Worm (Caenorhabditis elegans) whole organism, L1 larva: Measurements from ENCODE around the gene dot-1.4.

ENCODE experiments used
- C04F5.9 ChIP-seq: sonication (generic microtip); optimal IDR thresholded peaks from 2 replicates; lab custom pipeline; 2016; ENCODE audit warnings: missing genetic modification characterization, missing compliant biosample characterization
- C34B4.2 ChIP-seq: sonication (generic microtip); optimal IDR thresholded peaks from 2 replicates; lab custom pipeline; 2017; ENCODE audit warnings: mild to moderate bottlenecking, missing genetic modification characterization, missing compliant biosample characterization
- F16B12.6 ChIP-seq: fragments of 150-350 bp; optimal IDR thresholded peaks from 2 replicates; lab custom pipeline; 2014; ENCODE audit warnings: missing biosample characterization, missing genetic modification characterization
- Y116A8C.19 ChIP-seq: sonication (generic microtip); optimal IDR thresholded peaks from 2 replicates; lab custom pipeline; 2016; ENCODE audit warnings: missing compliant biosample characterization, missing genetic modification characterization, borderline replicate concordance
- ama-1 ChIP-seq: fragments of 150-350 bp; optimal IDR thresholded peaks from 2 replicates; lab custom pipeline; 2014
- blmp-1 ChIP-seq: fragments of 150-350 bp; optimal IDR thresholded peaks from 2 replicates; lab custom pipeline; 2014; ENCODE audit warnings: missing biosample characterization, missing genetic modification characterization
- ceh-8 ChIP-seq: fragments of 200-800 bp; sonication (Bioruptor generic); optimal IDR thresholded peaks from 2 replicates; lab custom pipeline; 2018; ENCODE audit warnings: mild to moderate bottlenecking, missing genetic modification characterization, moderate library complexity, missing compliant biosample characterization
- ceh-90 ChIP-seq: sonication (generic microtip); optimal IDR thresholded peaks from 2 replicates; lab custom pipeline; 2016; ENCODE audit warnings: missing genetic modification characterization, missing compliant biosample characterization
- ces-1 ChIP-seq: fragments of 150-350 bp; optimal IDR thresholded peaks from 2 replicates; lab custom pipeline; 2014; ENCODE audit warnings: missing biosample characterization, missing genetic modification reagents, missing genetic modification characterization
- dpl-1 ChIP-seq, 3 experiments: fragments of 150-350 bp in 2 of 3; sonication (generic microtip) in 1 of 3; optimal IDR thresholded peaks; 2 replicates each; lab custom pipeline; 2014 to 2017; ENCODE audit warnings: missing biosample characterization in 3 of 3, missing genetic modification characterization in 3 of 3, missing genetic modification reagents in 3 of 3
- efl-3 ChIP-seq: fragments of 200-800 bp; sonication (Bioruptor generic); optimal IDR thresholded peaks from 2 replicates; lab custom pipeline; 2018; ENCODE audit warnings: mild to moderate bottlenecking, missing genetic modification characterization, missing compliant biosample characterization
- egl-27 ChIP-seq, 2 experiments: fragments of 150-350 bp in 1 of 2; sonication (generic microtip); optimal IDR thresholded peaks; 3 replicates each; lab custom pipeline; 2017 to 2018; ENCODE audit warnings: missing biosample characterization in 2 of 2, missing genetic modification characterization in 2 of 2, missing genetic modification reagents in 2 of 2
- elt-2 ChIP-seq: sonication (generic microtip); optimal IDR thresholded peaks from 2 replicates; lab custom pipeline; 2016; ENCODE audit warnings: missing genetic modification characterization, mild to moderate bottlenecking, inconsistent platforms, missing compliant biosample characterization, missing genetic modification reagents
- elt-3 ChIP-seq, 6 experiments: fragments of 150-350 bp in 1 of 6; sonication (generic microtip); optimal IDR thresholded peaks; 2 replicates each; lab custom pipeline; 2017 to 2018; ENCODE audit warnings: missing biosample characterization in 6 of 6, missing genetic modification characterization in 6 of 6, inconsistent platforms in 1 of 6
- ets-5 ChIP-seq: fragments of 200-800 bp; sonication (Bioruptor generic); IDR thresholded peaks from 2 replicates; pipeline ENCODE4 v1.3.6; 2022; ENCODE audit warnings: missing genetic modification characterization, missing compliant biosample characterization
- fkh-10 ChIP-seq: sonication (generic microtip); optimal IDR thresholded peaks from 2 replicates; lab custom pipeline; 2017; ENCODE audit warnings: missing biosample characterization, missing genetic modification reagents, missing genetic modification characterization
- fos-1 ChIP-seq: fragments of 150-350 bp; optimal IDR thresholded peaks from 2 replicates; lab custom pipeline; 2014; ENCODE audit warnings: missing biosample characterization, missing genetic modification characterization
- grh-1 ChIP-seq: fragments of 200-800 bp; sonication (Bioruptor generic); IDR thresholded peaks from 2 replicates; pipeline ENCODE4 v1.3.6; 2022; ENCODE audit warnings: missing genetic modification reagents, missing genetic modification characterization, missing compliant biosample characterization
- hpl-2 ChIP-seq: fragments of 150-350 bp; optimal IDR thresholded peaks from 2 replicates; lab custom pipeline; 2014; ENCODE audit warnings: missing biosample characterization, missing genetic modification reagents, missing genetic modification characterization
- irx-1 ChIP-seq: sonication (generic microtip); optimal IDR thresholded peaks from 2 replicates; lab custom pipeline; 2016; ENCODE audit warnings: missing genetic modification characterization, missing compliant biosample characterization
- isw-1 ChIP-seq: fragments of 200-800 bp; sonication (Bioruptor generic); IDR thresholded peaks from 2 replicates; pipeline ENCODE4 v1.3.6; 2022; ENCODE audit warnings: missing genetic modification characterization, missing compliant biosample characterization
- lsy-2 ChIP-seq, 2 experiments: fragments of 150-350 bp; optimal IDR thresholded peaks; 2 replicates each; lab custom pipeline; 2014; ENCODE audit warnings: missing biosample characterization in 2 of 2, missing genetic modification characterization in 2 of 2
- mdl-1 ChIP-seq, 2 experiments: fragments of 150-350 bp; optimal IDR thresholded peaks; 2 replicates each; lab custom pipeline; 2014 to 2017; ENCODE audit warnings: missing biosample characterization in 2 of 2, missing genetic modification characterization in 2 of 2, inconsistent platforms in 1 of 2
- mef-2 ChIP-seq: fragments of 150-350 bp; optimal IDR thresholded peaks from 2 replicates; lab custom pipeline; 2014; ENCODE audit warnings: missing biosample characterization, missing genetic modification characterization
- mep-1 ChIP-seq: fragments of 150-350 bp; optimal IDR thresholded peaks from 2 replicates; lab custom pipeline; 2014; ENCODE audit warnings: missing biosample characterization, missing genetic modification characterization
- nhr-11 ChIP-seq: fragments of 150-350 bp; optimal IDR thresholded peaks from 2 replicates; lab custom pipeline; 2014; ENCODE audit warnings: missing biosample characterization, missing genetic modification characterization
- nhr-12 ChIP-seq: sonication (generic microtip); optimal IDR thresholded peaks from 2 replicates; lab custom pipeline; 2017; ENCODE audit warnings: missing biosample characterization, missing genetic modification characterization
- nhr-19 ChIP-seq: fragments of 200-800 bp; sonication (Bioruptor generic); conservative IDR thresholded peaks from 2 replicates; pipeline ENCODE4 v1.3.6; 2022; ENCODE audit warnings: missing genetic modification characterization, missing compliant biosample characterization
- nhr-237 ChIP-seq: fragments of 150-350 bp; optimal IDR thresholded peaks from 2 replicates; lab custom pipeline; 2014; ENCODE audit warnings: missing biosample characterization, missing genetic modification characterization
- nhr-47 ChIP-seq: sonication (generic microtip); optimal IDR thresholded peaks from 2 replicates; lab custom pipeline; 2016; ENCODE audit warnings: mild to moderate bottlenecking, missing genetic modification characterization, moderate library complexity, missing compliant biosample characterization
- nhr-71 ChIP-seq: sonication (generic microtip); optimal IDR thresholded peaks from 2 replicates; lab custom pipeline; 2016; ENCODE audit warnings: mild to moderate bottlenecking, missing genetic modification characterization, moderate library complexity, missing compliant biosample characterization
- nhr-77 ChIP-seq: fragments of 150-350 bp; optimal IDR thresholded peaks from 2 replicates; lab custom pipeline; 2014; ENCODE audit warnings: missing biosample characterization, missing genetic modification characterization
- nhr-90 ChIP-seq: sonication (generic microtip); optimal IDR thresholded peaks from 2 replicates; lab custom pipeline; 2016; ENCODE audit warnings: mild to moderate bottlenecking, missing genetic modification characterization, missing compliant biosample characterization; ENCODE audit not compliant: poor library complexity
- pag-3 ChIP-seq: sonication (generic microtip); optimal IDR thresholded peaks from 2 replicates; lab custom pipeline; 2017; ENCODE audit warnings: missing genetic modification characterization, mild to moderate bottlenecking, missing compliant biosample characterization, antibody characterized with exemption, borderline replicate concordance; ENCODE audit not compliant: insufficient read depth
- pax-3 ChIP-seq: fragments of 200-800 bp; sonication (Bioruptor generic); optimal IDR thresholded peaks from 2 replicates; lab custom pipeline; 2018; ENCODE audit warnings: mild to moderate bottlenecking, missing genetic modification characterization, moderate library complexity, missing compliant biosample characterization
- pqm-1 ChIP-seq: sonication (generic microtip); optimal IDR thresholded peaks from 3 replicates; lab custom pipeline; 2017; ENCODE audit warnings: missing biosample characterization, missing genetic modification characterization
- skn-1 ChIP-seq: fragments of 150-350 bp; optimal IDR thresholded peaks from 2 replicates; lab custom pipeline; 2014; ENCODE audit warnings: missing biosample characterization, missing genetic modification characterization
- snpc-4 ChIP-seq: fragments of 150-350 bp; optimal IDR thresholded peaks from 2 replicates; lab custom pipeline; 2014; ENCODE audit warnings: missing biosample characterization, missing genetic modification characterization
- snu-23 ChIP-seq: sonication (generic microtip); optimal IDR thresholded peaks from 2 replicates; lab custom pipeline; 2016; ENCODE audit warnings: missing genetic modification characterization, missing compliant biosample characterization
- sox-4 ChIP-seq: sonication (generic microtip); optimal IDR thresholded peaks from 2 replicates; lab custom pipeline; 2016; ENCODE audit warnings: missing genetic modification characterization, missing compliant biosample characterization
- sptf-1 ChIP-seq: fragments of 150-350 bp; optimal IDR thresholded peaks from 2 replicates; lab custom pipeline; 2014; ENCODE audit warnings: missing biosample characterization, missing genetic modification characterization
- sup-37 ChIP-seq: fragments of 200-800 bp; sonication (Bioruptor generic); optimal IDR thresholded peaks from 2 replicates; lab custom pipeline; 2018; ENCODE audit warnings: mild to moderate bottlenecking, missing genetic modification characterization, missing compliant biosample characterization
- tbx-2 ChIP-seq: sonication (generic microtip); optimal IDR thresholded peaks from 2 replicates; lab custom pipeline; 2016; ENCODE audit warnings: missing genetic modification characterization, missing compliant biosample characterization
- unc-30 ChIP-seq: sonication (generic microtip); optimal IDR thresholded peaks from 2 replicates; lab custom pipeline; 2017; ENCODE audit warnings: missing biosample characterization, missing genetic modification characterization
- unc-98 ChIP-seq: fragments of 200-800 bp; sonication (Bioruptor generic); IDR thresholded peaks from 2 replicates; pipeline ENCODE4 v1.3.6; 2022; ENCODE audit warnings: missing genetic modification characterization, missing compliant biosample characterization
- vab-15 ChIP-seq: sonication (generic microtip); optimal IDR thresholded peaks from 2 replicates; lab custom pipeline; 2017; ENCODE audit warnings: missing genotype, mild to moderate bottlenecking, missing genetic modification characterization, missing compliant biosample characterization
- xbp-1 ChIP-seq: sonication (generic microtip); optimal IDR thresholded peaks from 2 replicates; lab custom pipeline; 2016; ENCODE audit warnings: missing genetic modification characterization, missing compliant biosample characterization
- zag-1 ChIP-seq: fragments of 150-350 bp; optimal IDR thresholded peaks from 2 replicates; lab custom pipeline; 2014; ENCODE audit warnings: missing biosample characterization, missing genetic modification characterization

dot-1.4 gene

DNA sequence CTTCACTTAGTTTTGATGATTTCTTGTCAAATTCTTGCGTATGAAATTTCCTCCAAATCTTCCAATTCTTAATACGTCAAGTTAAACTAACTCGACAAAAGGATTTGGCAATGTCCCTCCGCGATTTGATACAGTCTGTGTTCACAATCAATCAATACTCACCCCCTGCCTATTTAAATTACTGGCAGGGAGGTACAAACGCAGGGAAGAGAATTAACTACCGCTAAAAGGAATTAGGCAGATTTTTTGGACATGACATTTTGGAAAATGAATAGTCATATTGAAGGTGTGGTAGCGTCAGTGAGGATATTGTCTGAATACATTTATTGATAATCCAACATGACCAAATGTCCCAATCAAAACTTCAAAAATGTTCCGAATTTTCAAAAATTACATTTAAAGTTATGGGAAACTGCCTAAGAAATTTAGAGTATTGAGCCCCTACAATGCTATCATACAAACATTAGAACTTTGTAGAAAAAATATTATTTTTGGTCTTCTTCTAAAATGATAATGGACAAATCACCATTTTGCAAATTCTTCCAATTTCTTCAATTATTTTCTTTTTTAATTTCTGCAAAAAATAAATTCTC is 6.0 kb upstream of the dot-1.4 start (continued):
- TF ChIP-seq C04F5.9 (tag; lab: Kevin White, UChicago) (peak; percentile 91), C34B4.2 (tag; lab: Kevin White, UChicago) (no peak), F16B12.6 (peak; percentile 66), pag-3 (tag; lab: Kevin White, UChicago) (no peak), mdl-1 (tag; optimal IDR thresholded peaks at IDR 0.05; lab: Kevin White, UChicago) (peak in 1 of 2 experiments; percentile 93), ceh-8 (GFP tag; lab: Kevin White, UChicago) (peak; percentile 99), fkh-10 (peak; percentile 99), irx-1 (peak; percentile 98), nhr-77 (tag; lab: Kevin White, UChicago) (peak; percentile 99), ces-1 (peak; percentile 73), unc-98 (GFP tag; lab: Robert Waterston, UW) (peak; percentile 76), Y116A8C.19 (tag; lab: Kevin White, UChicago) (no peak), nhr-71 (tag; lab: Kevin White, UChicago) (peak; percentile 98), ceh-90 (peak; percentile 54), tbx-2 (tag; lab: Kevin White, UChicago) (peak; percentile 98), mef-2 (tag; lab: Kevin White, UChicago) (peak; percentile 78), mep-1 (tag; lab: Kevin White, UChicago) (peak; percentile 100), nhr-19 (peak; percentile 98), nhr-237 (tag; lab: Kevin White, UChicago) (peak; percentile 97), elt-2 (peak; percentile 94), nhr-12 (tag; lab: Kevin White, UChicago) (peak; percentile 81), zag-1 (tag; lab: Kevin White, UChicago) (peak; percentile 79), unc-30 (tag; lab: Kevin White, UChicago) (peak; percentile 73), snpc-4 (tag; lab: Kevin White, UChicago) (peak; percentile 87), pax-3 (tag; lab: Kevin White, UChicago) (peak; percentile 92), vab-15 (tag; lab: Kevin White, UChicago) (peak; percentile 70), fos-1 (tag; lab: Kevin White, UChicago) (peak; percentile 99), egl-27 (tag; optimal IDR thresholded peaks at IDR 0.05; lab: Kevin White, UChicago) (peak; percentile 81 to 98), elt-3 (tag; optimal IDR thresholded peaks at IDR 0.05; lab: Kevin White, UChicago) (peak in 5 of 6 experiments; percentile 92 to 99 (median 97)), sox-4 (tag; lab: Kevin White, UChicago) (peak; percentile 99), ets-5 (GFP tag; lab: Robert Waterston, UW) (no peak), pqm-1 (peak; percentile 80), isw-1 (GFP tag; lab: Robert Waterston, UW) (peak; percentile 86), blmp-1 (peak; percentile 55), lsy-2 (tag; optimal IDR thresholded peaks at IDR 0.05; lab: Kevin White, UChicago) (peak; percentile 94), nhr-11 (tag; lab: Kevin White, UChicago) (peak; percentile 99), nhr-47 (peak; percentile 99), sup-37 (GFP tag; lab: Kevin White, UChicago) (peak; percentile 87), snu-23 (peak; percentile 100), grh-1 (GFP tag; lab: Robert Waterston, UW) (peak; percentile 96), sptf-1 (tag; lab: Kevin White, UChicago) (no peak), efl-3 (GFP tag; lab: Kevin White, UChicago) (peak; percentile 92), ama-1 (lab: Kevin White, UChicago) (no peak), dpl-1 (GFP tag; optimal IDR thresholded peaks at IDR 0.05; lab: Kevin White, UChicago) (peak; percentile 51 to 66 (median 58)), hpl-2 (GFP tag; lab: Kevin White, UChicago) (peak; percentile 100), skn-1 (peak; percentile 99), nhr-90 (peak; percentile 99), xbp-1 (peak; percentile 96)
